Worm (Caenorhabditis elegans) whole organism, L2 larva: ENCODE results near the gene F44E5.2.

ENCODE experiments used
- C34F6.9 ChIP-seq: fragments of 150-350 bp; optimal IDR thresholded peaks from 2 replicates; lab custom pipeline; 2014; ENCODE audit warnings: missing biosample characterization, missing genetic modification characterization
- F13H6.1 ChIP-seq: sonication (generic microtip); optimal IDR thresholded peaks from 2 replicates; lab custom pipeline; 2016; ENCODE audit warnings: missing genetic modification characterization, missing compliant biosample characterization
- R02D3.7 ChIP-seq: fragments of 150-350 bp; optimal IDR thresholded peaks from 2 replicates; lab custom pipeline; 2014; ENCODE audit warnings: missing biosample characterization, missing genetic modification characterization
- Y55F3AM.14 ChIP-seq: fragments of 200-800 bp; sonication (Bioruptor generic); optimal IDR thresholded peaks from 2 replicates; lab custom pipeline; 2018; ENCODE audit warnings: mild to moderate bottlenecking, missing genetic modification characterization, missing compliant biosample characterization
- ZK546.5 ChIP-seq: sonication (generic microtip); optimal IDR thresholded peaks from 2 replicates; lab custom pipeline; 2017; ENCODE audit warnings: missing biosample characterization, missing genetic modification characterization
- alr-1 ChIP-seq: fragments of 150-350 bp; optimal IDR thresholded peaks from 2 replicates; lab custom pipeline; 2014; ENCODE audit warnings: missing biosample characterization, missing genetic modification characterization
- aly-2 ChIP-seq: fragments of 150-350 bp; optimal IDR thresholded peaks from 2 replicates; lab custom pipeline; 2014; ENCODE audit warnings: missing biosample characterization, missing genetic modification characterization
- ama-1 ChIP-seq: fragments of 150-350 bp; optimal IDR thresholded peaks from 2 replicates; lab custom pipeline; 2018; ENCODE audit warnings: inconsistent platforms
- blmp-1 ChIP-seq: sonication (generic microtip); optimal IDR thresholded peaks from 2 replicates; lab custom pipeline; 2017; ENCODE audit warnings: missing genetic modification characterization, mild to moderate bottlenecking, missing compliant biosample characterization, antibody characterized with exemption, moderate library complexity; ENCODE audit not compliant: insufficient read depth
- ceh-16 ChIP-seq: fragments of 150-350 bp; optimal IDR thresholded peaks from 2 replicates; lab custom pipeline; 2014; ENCODE audit warnings: missing biosample characterization, missing genetic modification characterization
- ceh-82 ChIP-seq: fragments of 150-350 bp; optimal IDR thresholded peaks from 2 replicates; lab custom pipeline; 2014; ENCODE audit warnings: missing biosample characterization, missing genetic modification characterization
- crh-2 ChIP-seq: sonication (generic microtip); optimal IDR thresholded peaks from 2 replicates; lab custom pipeline; 2017; ENCODE audit warnings: missing biosample characterization, missing genetic modification characterization
- dmd-4 ChIP-seq: sonication (generic microtip); optimal IDR thresholded peaks from 2 replicates; lab custom pipeline; 2017; ENCODE audit warnings: missing biosample characterization, missing genetic modification characterization
- egl-27 ChIP-seq: sonication (generic microtip); optimal IDR thresholded peaks from 3 replicates; lab custom pipeline; 2017; ENCODE audit warnings: missing biosample characterization, missing genetic modification reagents, missing genetic modification characterization
- elt-1 ChIP-seq: fragments of 150-350 bp; optimal IDR thresholded peaks from 2 replicates; lab custom pipeline; 2014; ENCODE audit warnings: missing biosample characterization, missing genetic modification characterization
- elt-3 ChIP-seq: sonication (generic microtip); optimal IDR thresholded peaks from 2 replicates; lab custom pipeline; 2017; ENCODE audit warnings: missing biosample characterization, missing genetic modification characterization
- fos-1 ChIP-seq: fragments of 150-350 bp; optimal IDR thresholded peaks from 2 replicates; lab custom pipeline; 2014; ENCODE audit warnings: missing biosample characterization, missing genetic modification characterization
- gmeb-1 ChIP-seq: fragments of 150-350 bp; optimal IDR thresholded peaks from 2 replicates; lab custom pipeline; 2014; ENCODE audit warnings: missing biosample characterization, missing genetic modification characterization
- lin-11 ChIP-seq: fragments of 150-350 bp; sonication (generic microtip); optimal IDR thresholded peaks from 2 replicates; lab custom pipeline; 2014; ENCODE audit warnings: missing biosample characterization, missing genetic modification characterization, inconsistent platforms, mixed read lengths
- lin-13 ChIP-seq: fragments of 150-350 bp; optimal IDR thresholded peaks from 2 replicates; lab custom pipeline; 2014; ENCODE audit warnings: missing biosample characterization, missing genetic modification reagents, missing genetic modification characterization
- lin-39 ChIP-seq: fragments of 150-350 bp; optimal IDR thresholded peaks from 2 replicates; lab custom pipeline; 2014; ENCODE audit warnings: missing biosample characterization, missing genetic modification reagents, missing genetic modification characterization
- lsy-2 ChIP-seq, 2 experiments: fragments of 150-350 bp in 1 of 2; sonication (generic microtip) in 1 of 2; optimal IDR thresholded peaks; 2 replicates each; lab custom pipeline; 2014 to 2017; ENCODE audit warnings: missing biosample characterization in 2 of 2, missing genetic modification characterization in 2 of 2
- mab-5 ChIP-seq: fragments of 150-350 bp; optimal IDR thresholded peaks from 2 replicates; lab custom pipeline; 2014; ENCODE audit warnings: missing biosample characterization, missing genetic modification characterization
- mbf-1 ChIP-seq: sonication (generic microtip); optimal IDR thresholded peaks from 2 replicates; lab custom pipeline; 2017; ENCODE audit warnings: missing biosample characterization, missing genetic modification characterization
- mdl-1 ChIP-seq, 2 experiments: fragments of 150-350 bp in 1 of 2; sonication (generic microtip) in 1 of 2; optimal IDR thresholded peaks; 2 replicates each; lab custom pipeline; 2017; ENCODE audit warnings: missing biosample characterization in 2 of 2, missing genetic modification characterization in 2 of 2
- nhr-10 ChIP-seq: sonication (generic microtip); optimal IDR thresholded peaks from 2 replicates; lab custom pipeline; 2017; ENCODE audit warnings: missing biosample characterization, missing genetic modification characterization
- nhr-11 ChIP-seq: fragments of 150-350 bp; optimal IDR thresholded peaks from 2 replicates; lab custom pipeline; 2014; ENCODE audit warnings: missing biosample characterization, missing genetic modification characterization
- nhr-12 ChIP-seq: fragments of 150-350 bp; optimal IDR thresholded peaks from 2 replicates; lab custom pipeline; 2014; ENCODE audit warnings: missing biosample characterization, missing genetic modification characterization
- nhr-129 ChIP-seq: fragments of 150-350 bp; optimal IDR thresholded peaks from 2 replicates; lab custom pipeline; 2014; ENCODE audit warnings: missing biosample characterization, missing genetic modification characterization
- nhr-21 ChIP-seq: fragments of 150-350 bp; optimal IDR thresholded peaks from 2 replicates; lab custom pipeline; 2014; ENCODE audit warnings: missing biosample characterization, missing genetic modification characterization
- nhr-23 ChIP-seq: fragments of 150-350 bp; optimal IDR thresholded peaks from 2 replicates; lab custom pipeline; 2014; ENCODE audit warnings: missing biosample characterization, missing genetic modification reagents, missing genetic modification characterization
- nhr-237 ChIP-seq: fragments of 150-350 bp; optimal IDR thresholded peaks from 2 replicates; lab custom pipeline; 2014; ENCODE audit warnings: missing biosample characterization, missing genetic modification characterization
- nhr-25 ChIP-seq: fragments of 150-350 bp; sonication (generic microtip); optimal IDR thresholded peaks from 3 replicates; lab custom pipeline; 2014; ENCODE audit warnings: missing biosample characterization, missing genetic modification characterization
- nhr-6 ChIP-seq: fragments of 150-350 bp; optimal IDR thresholded peaks from 2 replicates; lab custom pipeline; 2014; ENCODE audit warnings: missing biosample characterization, missing genetic modification characterization
- nhr-77 ChIP-seq: fragments of 150-350 bp; optimal IDR thresholded peaks from 2 replicates; lab custom pipeline; 2014; ENCODE audit warnings: missing biosample characterization, missing genetic modification characterization
- peb-1 ChIP-seq: fragments of 150-350 bp; optimal IDR thresholded peaks from 2 replicates; lab custom pipeline; 2014; ENCODE audit warnings: missing biosample characterization, missing genetic modification characterization
- sem-4 ChIP-seq: fragments of 150-350 bp; optimal IDR thresholded peaks from 2 replicates; lab custom pipeline; 2014; ENCODE audit warnings: missing biosample characterization, missing genetic modification reagents, missing genetic modification characterization
- skn-1 ChIP-seq: sonication (generic microtip); optimal IDR thresholded peaks from 2 replicates; lab custom pipeline; 2017; ENCODE audit warnings: missing biosample characterization, missing genetic modification characterization
- sma-3 ChIP-seq: sonication (generic microtip); optimal IDR thresholded peaks from 2 replicates; lab custom pipeline; 2016; ENCODE audit warnings: missing genetic modification reagents, missing genetic modification characterization, missing compliant biosample characterization
- sma-9 ChIP-seq, 2 experiments: fragments of 150-350 bp in 1 of 2; sonication (generic microtip) in 1 of 2; optimal IDR thresholded peaks; 2 replicates each; lab custom pipeline; 2014 to 2016; ENCODE audit warnings: missing genetic modification characterization in 2 of 2, mild to moderate bottlenecking in 1 of 2, missing biosample characterization in 1 of 2, missing compliant biosample characterization in 1 of 2, missing genetic modification reagents in 1 of 2, moderate library complexity in 1 of 2
- snpc-4 ChIP-seq: fragments of 150-350 bp; optimal IDR thresholded peaks from 2 replicates; lab custom pipeline; 2014; ENCODE audit warnings: missing biosample characterization, missing genetic modification characterization
- unc-39 ChIP-seq: fragments of 150-350 bp; optimal IDR thresholded peaks from 2 replicates; lab custom pipeline; 2014; ENCODE audit warnings: missing biosample characterization, missing genetic modification characterization
- unc-55 ChIP-seq: fragments of 150-350 bp; sonication (generic microtip); optimal IDR thresholded peaks from 3 replicates; lab custom pipeline; 2014; ENCODE audit warnings: missing biosample characterization, missing genetic modification reagents, missing genetic modification characterization
- unc-62 ChIP-seq: fragments of 150-350 bp; optimal IDR thresholded peaks from 2 replicates; lab custom pipeline; 2014; ENCODE audit warnings: missing biosample characterization, missing genetic modification reagents, missing genetic modification characterization
- zag-1 ChIP-seq: fragments of 150-350 bp; optimal IDR thresholded peaks from 2 replicates; lab custom pipeline; 2014; ENCODE audit warnings: missing biosample characterization, missing genetic modification characterization
- ztf-1 ChIP-seq: fragments of 200-800 bp; sonication (Bioruptor generic); conservative IDR thresholded peaks from 2 replicates; pipeline ENCODE4 v1.3.6; 2022; ENCODE audit warnings: missing genetic modification characterization, missing compliant biosample characterization
- ztf-11 ChIP-seq: sonication (generic microtip); optimal IDR thresholded peaks from 2 replicates; lab custom pipeline; 2017; ENCODE audit warnings: missing biosample characterization, missing genetic modification characterization
- ztf-4 ChIP-seq: fragments of 150-350 bp; optimal IDR thresholded peaks from 2 replicates; lab custom pipeline; 2014; ENCODE audit warnings: missing biosample characterization, missing genetic modification characterization

Gene F44E5.2

DNA sequence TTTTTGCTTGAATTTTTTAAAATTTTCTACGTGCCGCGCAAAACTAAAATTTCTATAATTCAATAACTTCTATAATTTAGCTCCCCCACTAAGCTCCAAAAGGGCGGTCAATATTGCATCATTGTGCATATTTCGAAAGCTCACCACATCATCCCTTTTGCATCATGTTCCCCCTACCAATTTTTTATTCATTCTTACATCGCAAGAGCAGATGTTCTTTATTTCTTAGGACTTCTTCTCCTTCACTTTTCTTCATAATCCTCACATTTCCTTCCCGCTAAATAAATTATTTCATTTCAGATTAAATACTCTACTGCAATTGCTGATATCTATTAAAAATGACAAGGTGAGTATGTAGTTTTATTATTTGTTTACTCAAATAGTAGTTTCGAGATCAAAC, 42.7 kb upstream of the F44E5.2 start, which contains the start of gene ldh-1:
Gene ldh-1, plus strand, starts transcription at position 301 of the 400 bp plus-strand sequence.
- no peak for TF ChIP-seq nhr-10 (tag; lab: Kevin White, UChicago)
- TF ChIP-seq nhr-129: peak; percentile 77

DNA sequence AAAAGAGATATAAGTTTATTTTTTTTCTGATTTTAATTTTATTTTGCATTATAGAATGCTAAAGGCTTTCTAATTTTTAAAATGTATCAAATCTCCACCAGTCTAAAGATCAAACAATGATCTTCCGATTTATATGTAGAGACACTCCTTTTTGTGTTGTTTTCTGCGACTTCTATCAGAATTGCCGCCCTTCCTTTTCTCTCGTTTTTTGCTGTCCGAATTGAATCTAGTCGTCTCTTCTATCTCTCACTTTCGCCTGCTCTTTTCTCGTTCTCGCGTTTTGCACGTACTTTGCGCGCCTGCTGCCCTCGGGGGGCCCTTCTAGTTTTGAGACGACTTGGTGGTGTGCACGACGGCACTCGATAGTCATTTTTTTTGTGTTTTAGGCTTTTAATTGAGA, 42.2 kb upstream of the F44E5.2 start:
- TF ChIP-seq ztf-1: no peak
- TF ChIP-seq unc-39 (tag; lab: Kevin White, UChicago): no peak
- peak; percentile 39 for TF ChIP-seq F13H6.1 (tag; lab: Kevin White, UChicago)
- TF ChIP-seq nhr-6: peak; percentile 26
- peak; percentile 4 to 13 for TF ChIP-seq mdl-1 (tag; optimal IDR thresholded peaks at IDR 0.05; lab: Kevin White, UChicago)
- no peak for TF ChIP-seq lin-39
- no peak for TF ChIP-seq mbf-1 (tag; lab: Kevin White, UChicago)
- TF ChIP-seq ztf-4: no peak
- TF ChIP-seq gmeb-1 (tag; lab: Kevin White, UChicago): no peak
- TF ChIP-seq crh-2 (tag; lab: Kevin White, UChicago): peak; percentile 64
- no peak for TF ChIP-seq Y55F3AM.14
- TF ChIP-seq ZK546.5 (tag; lab: Kevin White, UChicago): no peak
- TF ChIP-seq ztf-11: no peak
- TF ChIP-seq lsy-2 (tag; optimal IDR thresholded peaks at IDR 0.05; lab: Kevin White, UChicago): peak in 1 of 2 experiments; percentile 65
- TF ChIP-seq C34F6.9 (tag; lab: Kevin White, UChicago): peak; percentile 80
- peak; percentile 10 for TF ChIP-seq fos-1 (tag; lab: Kevin White, UChicago)
- TF ChIP-seq nhr-25 (tag; lab: Kevin White, UChicago): peak; percentile 52
- no peak for TF ChIP-seq ceh-82 (tag; lab: Kevin White, UChicago)
- TF ChIP-seq nhr-21 (tag; lab: Kevin White, UChicago): no peak
- TF ChIP-seq dmd-4 (tag; lab: Kevin White, UChicago): no peak
- no peak for TF ChIP-seq aly-2 (tag; lab: Kevin White, UChicago)
- TF ChIP-seq sem-4 (tag; lab: Kevin White, UChicago): peak; percentile 65
- TF ChIP-seq skn-1 (tag; lab: Kevin White, UChicago): no peak
- TF ChIP-seq sma-3 (GFP tag; lab: Kevin White, UChicago): no peak
- no peak for TF ChIP-seq lin-11 (tag; lab: Kevin White, UChicago)
- TF ChIP-seq nhr-11: no peak
- no peak for TF ChIP-seq nhr-23 (tag; lab: Kevin White, UChicago)
- TF ChIP-seq snpc-4 (tag; lab: Kevin White, UChicago): no peak
- no peak for TF ChIP-seq elt-3
- TF ChIP-seq zag-1 (tag; lab: Kevin White, UChicago): peak; percentile 55
- TF ChIP-seq ceh-16 (tag; lab: Kevin White, UChicago): no peak
- TF ChIP-seq alr-1 (tag; lab: Kevin White, UChicago): no peak
- TF ChIP-seq sma-9 (GFP tag; optimal IDR thresholded peaks at IDR 0.05; lab: Kevin White, UChicago): peak; percentile 48
- no peak for TF ChIP-seq sma-9 (tag; optimal IDR thresholded peaks at IDR 0.05; lab: Kevin White, UChicago)
- TF ChIP-seq egl-27: peak; percentile 41
- no peak for TF ChIP-seq nhr-237 (tag; lab: Kevin White, UChicago)
- peak; percentile 3 for TF ChIP-seq lin-13 (GFP tag; lab: Kevin White, UChicago)
- TF ChIP-seq nhr-77 (tag; lab: Kevin White, UChicago): no peak
- TF ChIP-seq nhr-10 (tag; lab: Kevin White, UChicago): no peak
- TF ChIP-seq R02D3.7 (tag; lab: Kevin White, UChicago): no peak
- TF ChIP-seq elt-1 (tag; lab: Kevin White, UChicago): no peak
- TF ChIP-seq ama-1: no peak
- peak; percentile 18 for TF ChIP-seq mab-5 (tag; lab: Kevin White, UChicago)
- TF ChIP-seq nhr-129: peak; percentile 42
- TF ChIP-seq unc-62: no peak
- TF ChIP-seq nhr-12 (tag; lab: Kevin White, UChicago): no peak
- peak; percentile 8 for TF ChIP-seq blmp-1 (tag; lab: Kevin White, UChicago)
- peak; percentile 1 for TF ChIP-seq unc-55 (GFP tag; lab: Kevin White, UChicago)
- no peak for TF ChIP-seq peb-1 (tag; lab: Kevin White, UChicago)
